Fruit fly (Drosophila melanogaster): Measurements from ENCODE around the gene CG5390.

DNA sequence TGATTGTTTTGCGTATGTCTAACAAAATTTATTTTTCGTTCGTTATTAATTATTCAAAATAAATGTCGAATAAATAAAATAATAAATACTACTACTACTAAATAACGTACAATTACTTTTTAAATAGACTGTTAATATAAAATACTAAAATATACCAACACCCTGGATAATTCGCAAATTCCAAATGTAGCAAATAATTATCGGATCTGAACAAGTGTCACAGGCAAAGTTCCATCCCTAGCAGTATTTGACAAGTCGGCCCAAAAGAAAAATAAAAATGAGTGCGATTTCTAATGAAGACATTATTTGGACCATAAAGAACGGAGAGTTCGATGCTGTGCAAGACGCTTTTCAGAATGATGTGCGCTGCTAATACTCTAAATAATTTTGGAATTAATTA lies 35.0 kb upstream of the CG5390 start, which contains the start of gene CG31715:
- TF ChIP-seq psq (optimal IDR thresholded peaks at IDR 0.05) (no peak), Myc (optimal IDR thresholded peaks at IDR 0.05) (no peak)
